Worm (Caenorhabditis elegans) whole organism, young adult: ENCODE data around the gene cest-8.

Source experiments
- B0019.2 ChIP-seq: fragments of 200-800 bp; sonication (Bioruptor generic); conservative IDR thresholded peaks from 2 replicates; pipeline ENCODE4 v1.3.6; 2022; ENCODE audit warnings: missing genetic modification reagents, missing genetic modification characterization, missing compliant biosample characterization
- ceh-100 ChIP-seq: fragments of 200-800 bp; sonication (Bioruptor generic); IDR thresholded peaks from 2 replicates; pipeline ENCODE4 v1.3.6; 2022; ENCODE audit warnings: missing genetic modification reagents, missing genetic modification characterization, missing compliant biosample characterization
- ets-4 ChIP-seq: fragments of 200-800 bp; sonication (Bioruptor generic); optimal IDR thresholded peaks from 2 replicates; lab custom pipeline; 2018; ENCODE audit warnings: mild to moderate bottlenecking, missing genetic modification characterization, missing compliant biosample characterization
- madf-10 ChIP-seq: sonication (generic microtip); optimal IDR thresholded peaks from 2 replicates; lab custom pipeline; 2016; ENCODE audit warnings: mild to moderate bottlenecking, missing genetic modification characterization, missing compliant biosample characterization
- unc-62 ChIP-seq: fragments of 150-350 bp; optimal IDR thresholded peaks from 2 replicates; lab custom pipeline; 2014; ENCODE audit warnings: missing biosample characterization, missing genetic modification reagents, missing genetic modification characterization
- zfh-2 ChIP-seq: fragments of 200-800 bp; sonication (Bioruptor generic); conservative IDR thresholded peaks from 2 replicates; pipeline ENCODE4 v1.3.6; 2022; ENCODE audit warnings: missing genetic modification reagents, missing genetic modification characterization, missing compliant biosample characterization

- no peak for TF ChIP-seq ets-4
- no peak for TF ChIP-seq ceh-100 (GFP tag; lab: Robert Waterston, UW)
- no peak for TF ChIP-seq madf-10
- TF ChIP-seq B0019.2 (GFP tag; lab: Robert Waterston, UW): no peak
- TF ChIP-seq unc-62 (GFP tag; lab: Kevin White, UChicago): no peak
- no peak for TF ChIP-seq zfh-2 (GFP tag; lab: Robert Waterston, UW)
Measured at ce11 chrX:12200577-12200976, 18.9 kb upstream of the cest-8 start.
